Worm (Caenorhabditis elegans) whole organism, L1 larva: ENCODE data around the gene grl-9.

ENCODE experiments used
- C04F5.9 ChIP-seq: sonication (generic microtip); optimal IDR thresholded peaks from 2 replicates; lab custom pipeline; 2016; ENCODE audit warnings: missing genetic modification characterization, missing compliant biosample characterization
- alr-1 ChIP-seq: fragments of 200-800 bp; sonication (Bioruptor generic); optimal IDR thresholded peaks from 2 replicates; lab custom pipeline; 2018; ENCODE audit warnings: borderline replicate concordance, mild to moderate bottlenecking, missing genetic modification characterization, missing compliant biosample characterization
- ama-1 ChIP-seq: fragments of 150-350 bp; optimal IDR thresholded peaks from 2 replicates; lab custom pipeline; 2014
- blmp-1 ChIP-seq: fragments of 150-350 bp; optimal IDR thresholded peaks from 2 replicates; lab custom pipeline; 2014; ENCODE audit warnings: missing biosample characterization, missing genetic modification characterization
- ceh-8 ChIP-seq: fragments of 200-800 bp; sonication (Bioruptor generic); optimal IDR thresholded peaks from 2 replicates; lab custom pipeline; 2018; ENCODE audit warnings: mild to moderate bottlenecking, missing genetic modification characterization, moderate library complexity, missing compliant biosample characterization
- ceh-90 ChIP-seq: sonication (generic microtip); optimal IDR thresholded peaks from 2 replicates; lab custom pipeline; 2016; ENCODE audit warnings: missing genetic modification characterization, missing compliant biosample characterization
- efl-1 ChIP-seq, 4 experiments: fragments of 150-350 bp; optimal IDR thresholded peaks in 3 of 4; peaks in 1 of 4; 1 replicate in 1 of 4; 2 replicates in 3 of 4; lab custom pipeline; 2014; ENCODE audit warnings: missing biosample characterization in 2 of 4, missing genetic modification characterization in 2 of 4, missing genetic modification reagents in 2 of 4
- egl-13 ChIP-seq: sonication (generic microtip); optimal IDR thresholded peaks from 2 replicates; lab custom pipeline; 2016; ENCODE audit warnings: missing genotype, missing genetic modification reagents, missing genetic modification characterization, missing compliant biosample characterization
- egl-27 ChIP-seq, 2 experiments: fragments of 150-350 bp in 1 of 2; sonication (generic microtip); optimal IDR thresholded peaks; 3 replicates each; lab custom pipeline; 2017 to 2018; ENCODE audit warnings: missing biosample characterization in 2 of 2, missing genetic modification characterization in 2 of 2, missing genetic modification reagents in 2 of 2
- elt-2 ChIP-seq: sonication (generic microtip); optimal IDR thresholded peaks from 2 replicates; lab custom pipeline; 2016; ENCODE audit warnings: missing genetic modification characterization, mild to moderate bottlenecking, inconsistent platforms, missing compliant biosample characterization, missing genetic modification reagents
- ets-5 ChIP-seq: fragments of 200-800 bp; sonication (Bioruptor generic); IDR thresholded peaks from 2 replicates; pipeline ENCODE4 v1.3.6; 2022; ENCODE audit warnings: missing genetic modification characterization, missing compliant biosample characterization
- fkh-4 ChIP-seq: sonication (generic microtip); optimal IDR thresholded peaks from 2 replicates; lab custom pipeline; 2016; ENCODE audit warnings: missing compliant biosample characterization, missing genetic modification characterization, borderline replicate concordance
- grh-1 ChIP-seq: fragments of 200-800 bp; sonication (Bioruptor generic); IDR thresholded peaks from 2 replicates; pipeline ENCODE4 v1.3.6; 2022; ENCODE audit warnings: missing genetic modification reagents, missing genetic modification characterization, missing compliant biosample characterization
- hlh-17 ChIP-seq: fragments of 200-800 bp; sonication (Bioruptor generic); optimal IDR thresholded peaks from 2 replicates; lab custom pipeline; 2018; ENCODE audit warnings: missing genetic modification characterization, mild to moderate bottlenecking, missing compliant biosample characterization, moderate library complexity, borderline replicate concordance
- lin-35 ChIP-seq, 2 experiments: fragments of 150-350 bp; optimal IDR thresholded peaks; 2 replicates each; lab custom pipeline; 2014; ENCODE audit warnings: missing biosample characterization in 2 of 2, missing genetic modification characterization in 2 of 2, missing genetic modification reagents in 2 of 2
- mab-9 ChIP-seq: fragments of 200-800 bp; sonication (Bioruptor generic); IDR thresholded peaks from 2 replicates; pipeline ENCODE4 v1.3.6; 2022; ENCODE audit warnings: missing genetic modification reagents, missing genetic modification characterization, missing compliant biosample characterization
- mdl-1 ChIP-seq, 2 experiments: fragments of 150-350 bp; optimal IDR thresholded peaks; 2 replicates each; lab custom pipeline; 2014 to 2017; ENCODE audit warnings: missing biosample characterization in 2 of 2, missing genetic modification characterization in 2 of 2, inconsistent platforms in 1 of 2
- mef-2 ChIP-seq: fragments of 150-350 bp; optimal IDR thresholded peaks from 2 replicates; lab custom pipeline; 2014; ENCODE audit warnings: missing biosample characterization, missing genetic modification characterization
- nhr-237 ChIP-seq: fragments of 150-350 bp; optimal IDR thresholded peaks from 2 replicates; lab custom pipeline; 2014; ENCODE audit warnings: missing biosample characterization, missing genetic modification characterization
- nhr-28 ChIP-seq: fragments of 150-350 bp; optimal IDR thresholded peaks from 2 replicates; lab custom pipeline; 2014; ENCODE audit warnings: missing biosample characterization, missing genetic modification characterization
- nhr-90 ChIP-seq: sonication (generic microtip); optimal IDR thresholded peaks from 2 replicates; lab custom pipeline; 2016; ENCODE audit warnings: mild to moderate bottlenecking, missing genetic modification characterization, missing compliant biosample characterization; ENCODE audit not compliant: poor library complexity
- pqm-1 ChIP-seq: sonication (generic microtip); optimal IDR thresholded peaks from 3 replicates; lab custom pipeline; 2017; ENCODE audit warnings: missing biosample characterization, missing genetic modification characterization
- rnt-1 ChIP-seq: sonication (generic microtip); optimal IDR thresholded peaks from 2 replicates; lab custom pipeline; 2016; ENCODE audit warnings: mild to moderate bottlenecking, missing genetic modification characterization, moderate library complexity, missing compliant biosample characterization
- skn-1 ChIP-seq: fragments of 150-350 bp; optimal IDR thresholded peaks from 2 replicates; lab custom pipeline; 2014; ENCODE audit warnings: missing biosample characterization, missing genetic modification characterization
- snu-23 ChIP-seq: sonication (generic microtip); optimal IDR thresholded peaks from 2 replicates; lab custom pipeline; 2016; ENCODE audit warnings: missing genetic modification characterization, missing compliant biosample characterization
- sox-4 ChIP-seq: sonication (generic microtip); optimal IDR thresholded peaks from 2 replicates; lab custom pipeline; 2016; ENCODE audit warnings: missing genetic modification characterization, missing compliant biosample characterization
- unc-130 ChIP-seq: fragments of 150-350 bp; optimal IDR thresholded peaks from 2 replicates; lab custom pipeline; 2017; ENCODE audit warnings: missing biosample characterization, missing genetic modification characterization, inconsistent platforms
- unc-62 ChIP-seq: fragments of 150-350 bp; optimal IDR thresholded peaks from 2 replicates; lab custom pipeline; 2014; ENCODE audit warnings: missing biosample characterization, missing genetic modification reagents, missing genetic modification characterization
- unc-98 ChIP-seq: fragments of 200-800 bp; sonication (Bioruptor generic); IDR thresholded peaks from 2 replicates; pipeline ENCODE4 v1.3.6; 2022; ENCODE audit warnings: missing genetic modification characterization, missing compliant biosample characterization
- vab-15 ChIP-seq: sonication (generic microtip); optimal IDR thresholded peaks from 2 replicates; lab custom pipeline; 2017; ENCODE audit warnings: missing genotype, mild to moderate bottlenecking, missing genetic modification characterization, missing compliant biosample characterization
- xbp-1 ChIP-seq: sonication (generic microtip); optimal IDR thresholded peaks from 2 replicates; lab custom pipeline; 2016; ENCODE audit warnings: missing genetic modification characterization, missing compliant biosample characterization
- zip-4 ChIP-seq: fragments of 200-800 bp; sonication (Bioruptor generic); optimal IDR thresholded peaks from 2 replicates; lab custom pipeline; 2018; ENCODE audit warnings: mild to moderate bottlenecking, missing genetic modification characterization, moderate library complexity, missing compliant biosample characterization

Gene grl-9

DNA sequence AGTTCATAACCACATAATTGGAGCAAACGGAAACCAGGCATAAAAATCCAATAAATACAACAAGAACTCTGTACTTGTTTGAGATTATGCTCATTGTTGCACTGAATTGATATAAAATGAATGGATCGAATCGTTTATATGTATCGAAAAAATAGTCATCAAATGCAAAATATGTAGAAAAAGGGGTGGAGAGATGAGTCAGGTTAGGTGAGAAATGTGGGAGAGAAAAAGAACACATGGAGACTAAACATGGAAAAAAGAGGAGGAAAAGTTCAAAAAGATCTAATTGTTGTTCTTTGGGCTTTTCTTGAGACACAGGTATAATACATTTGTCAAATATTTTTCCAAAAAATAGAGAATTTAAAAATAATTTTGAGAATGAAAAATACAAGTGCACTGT is 43.1 kb downstream of the grl-9 start, which contains the start of gene K11G9.5:
TSS of gene K11G9.5 (minus strand) at position 101 of the 400 bp plus-strand sequence.
- TF ChIP-seq efl-1 (optimal IDR thresholded peaks at IDR 0.05; lab: Kevin White, UChicago) = no peak
- peak in 1 of 2 experiments; percentile 52 for TF ChIP-seq efl-1 (GFP tag; optimal IDR thresholded peaks at IDR 0.05 in 1 of 2; lab: Kevin White, UChicago)
- TF ChIP-seq egl-13 (tag; lab: Kevin White, UChicago) = no peak
- TF ChIP-seq, all 84 proteins: peak for 1

DNA sequence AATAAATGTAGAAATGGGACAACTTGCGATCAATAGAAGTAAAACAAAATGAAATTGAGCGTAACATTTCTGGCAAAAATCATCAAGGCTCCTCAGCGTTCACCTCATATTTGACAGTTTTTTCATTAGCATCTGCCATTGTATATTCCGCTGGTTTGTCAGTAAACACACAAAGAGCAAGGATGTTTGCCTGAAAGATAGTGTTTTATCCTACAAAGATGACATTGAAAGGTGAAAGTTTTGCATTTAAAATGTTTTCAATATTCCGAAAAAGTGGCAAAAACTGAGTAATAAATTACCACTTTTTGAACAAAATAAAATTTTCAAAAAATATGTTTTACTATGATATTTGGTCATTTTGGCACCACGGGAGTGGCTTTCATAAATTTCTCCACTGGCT is 45.5 kb downstream of the grl-9 start:
- TF ChIP-seq mab-9 (GFP tag; lab: Robert Waterston, UW) (no peak), sox-4 (tag; lab: Kevin White, UChicago) (no peak), blmp-1 (tag; lab: Kevin White, UChicago) (no peak), rnt-1 (tag; lab: Kevin White, UChicago) (no peak), unc-130 (tag; lab: Kevin White, UChicago) (no peak), C04F5.9 (tag; lab: Kevin White, UChicago) (no peak), lin-35 (GFP tag; optimal IDR thresholded peaks at IDR 0.05; lab: Kevin White, UChicago) (no peak), grh-1 (GFP tag; lab: Robert Waterston, UW) (no peak), nhr-90 (tag; lab: Kevin White, UChicago) (no peak), mef-2 (tag; lab: Kevin White, UChicago) (no peak), elt-2 (tag; lab: Kevin White, UChicago) (no peak), ets-5 (GFP tag; lab: Robert Waterston, UW) (no peak), unc-98 (no peak)

DNA sequence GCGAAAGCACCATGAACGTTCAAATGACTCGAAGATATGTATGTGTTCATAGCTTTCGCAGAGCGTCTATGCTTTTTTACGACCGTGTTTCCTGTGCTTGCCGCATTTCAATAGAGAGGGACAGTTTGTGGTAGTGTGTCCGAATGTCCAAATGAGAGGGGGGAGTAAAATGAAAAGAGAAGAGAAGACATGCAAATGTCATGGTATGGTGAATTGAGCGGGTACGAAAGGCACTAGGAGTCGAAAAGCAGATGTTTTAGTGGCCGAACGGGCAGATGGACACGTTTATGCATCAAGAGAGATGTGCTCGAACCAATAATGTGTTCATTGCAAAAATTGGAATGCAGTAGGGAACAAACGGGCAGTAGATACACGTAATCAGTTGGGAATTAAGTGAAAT is 46.0 kb downstream of the grl-9 start:
- no peak for TF ChIP-seq unc-62
- no peak for TF ChIP-seq ceh-90 (tag; lab: Kevin White, UChicago)
- no peak for TF ChIP-seq hlh-17 (GFP tag; lab: Kevin White, UChicago)
- no peak for TF ChIP-seq unc-130 (tag; lab: Kevin White, UChicago)
- TF ChIP-seq nhr-28 (tag; lab: Kevin White, UChicago) = no peak
- no peak for TF ChIP-seq efl-1 (optimal IDR thresholded peaks at IDR 0.05; lab: Kevin White, UChicago)
- TF ChIP-seq efl-1 (GFP tag; optimal IDR thresholded peaks at IDR 0.05 in 1 of 2; lab: Kevin White, UChicago) = no peak
- TF ChIP-seq mef-2 (tag; lab: Kevin White, UChicago) = no peak
- no peak for TF ChIP-seq alr-1
- TF ChIP-seq zip-4 (GFP tag; lab: Kevin White, UChicago) = no peak
- TF ChIP-seq pqm-1 (tag; lab: Kevin White, UChicago) = no peak
- no peak for TF ChIP-seq mdl-1 (tag; optimal IDR thresholded peaks at IDR 0.05; lab: Kevin White, UChicago)
- TF ChIP-seq xbp-1 (tag; lab: Kevin White, UChicago) = no peak
- no peak for TF ChIP-seq nhr-237 (tag; lab: Kevin White, UChicago)
- TF ChIP-seq C04F5.9 (tag; lab: Kevin White, UChicago) = no peak
- no peak for TF ChIP-seq fkh-4 (tag; lab: Kevin White, UChicago)
- TF ChIP-seq egl-27 (tag; optimal IDR thresholded peaks at IDR 0.05; lab: Kevin White, UChicago) = no peak
- TF ChIP-seq vab-15 (tag; lab: Kevin White, UChicago) = no peak
- no peak for TF ChIP-seq sox-4 (tag; lab: Kevin White, UChicago)
- TF ChIP-seq ama-1 (lab: Kevin White, UChicago) = no peak

DNA sequence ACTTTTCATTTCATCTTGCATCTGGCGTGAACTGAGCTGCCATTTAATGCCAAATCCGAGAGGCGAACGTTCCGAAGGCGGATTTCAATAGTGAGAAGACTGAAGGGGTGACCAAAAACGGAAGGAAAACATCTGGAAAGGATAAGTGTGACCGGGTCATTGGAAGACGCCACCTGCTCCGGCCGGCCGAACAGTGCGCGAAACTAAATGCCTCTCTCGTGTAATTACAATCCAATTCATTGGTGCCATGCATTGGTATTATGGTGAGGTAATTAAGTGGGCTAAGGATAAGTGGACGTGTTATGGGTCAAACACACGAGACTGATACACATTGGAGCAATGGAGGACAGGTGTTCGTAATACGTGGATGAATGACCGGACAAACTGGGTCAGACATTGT is 47.0 kb downstream of the grl-9 start:
- no peak for TF ChIP-seq snu-23 (GFP tag; lab: Kevin White, UChicago)
- no peak for TF ChIP-seq efl-1 (optimal IDR thresholded peaks at IDR 0.05; lab: Kevin White, UChicago)
- TF ChIP-seq efl-1 (GFP tag; optimal IDR thresholded peaks at IDR 0.05 in 1 of 2; lab: Kevin White, UChicago) = peak in 1 of 2 experiments; percentile 62

DNA sequence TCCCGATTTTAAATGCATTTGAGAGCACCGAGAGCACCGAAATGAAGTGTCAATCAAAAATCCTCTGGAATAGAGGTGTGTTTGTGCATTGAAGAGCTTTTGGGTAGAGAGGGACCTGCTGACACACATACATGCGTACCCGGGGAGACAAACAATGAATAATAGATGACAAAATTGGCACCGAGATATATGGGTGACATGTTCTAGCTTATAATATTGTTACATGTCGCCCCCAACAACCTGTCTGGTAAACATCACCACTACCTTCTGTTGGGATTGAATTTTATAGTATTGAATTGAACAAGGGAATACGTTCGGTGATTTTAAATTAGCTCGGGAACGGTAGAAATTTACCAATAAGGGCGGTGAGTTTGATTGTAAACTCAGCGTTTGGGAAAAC is 47.8 kb downstream of the grl-9 start:
- TF ChIP-seq skn-1 (no peak), sox-4 (tag; lab: Kevin White, UChicago) (no peak), zip-4 (GFP tag; lab: Kevin White, UChicago) (no peak), C04F5.9 (tag; lab: Kevin White, UChicago) (no peak), alr-1 (no peak), ceh-8 (GFP tag; lab: Kevin White, UChicago) (no peak), pqm-1 (tag; lab: Kevin White, UChicago) (no peak), ama-1 (lab: Kevin White, UChicago) (no peak), lin-35 (GFP tag; optimal IDR thresholded peaks at IDR 0.05; lab: Kevin White, UChicago) (no peak), rnt-1 (tag; lab: Kevin White, UChicago) (no peak)
